Fruit fly (Drosophila melanogaster) whole organism, embryonic: ENCODE data around the gene IM33.

ENCODE experiments used
- CG32772 ChIP-seq: fragments of 200-800 bp; sonication (Bioruptor generic); IDR thresholded peaks from 2 replicates; pipeline ENCODE4 v1.3.6; 2022; ENCODE audit warnings: missing biosample characterization, missing genetic modification characterization
- Nf-YC ChIP-seq: fragments of 200-800 bp; optimal IDR thresholded peaks from 3 replicates; lab custom pipeline; 2019; ENCODE audit warnings: missing biosample characterization, mild to moderate bottlenecking, missing genetic modification characterization, moderate library complexity
- chif ChIP-seq, 2 experiments: fragments of 200-800 bp; sonication (Bioruptor generic); optimal IDR thresholded peaks; 3 replicates each; lab custom pipeline; 2016; ENCODE audit warnings: missing biosample characterization in 2 of 2, missing genetic modification characterization in 2 of 2
- fru ChIP-seq: fragments of >200 bp; optimal IDR thresholded peaks from 2 replicates; lab custom pipeline; 2017
- lab ChIP-seq: fragments of 200-800 bp; sonication (Bioruptor generic); optimal IDR thresholded peaks from 3 replicates; lab custom pipeline; 2017; ENCODE audit warnings: missing biosample characterization, missing genetic modification characterization, mild to moderate bottlenecking, moderate library complexity, missing genetic modification reagents
- tna ChIP-seq: fragments of 200-800 bp; sonication (Bioruptor generic); IDR thresholded peaks from 2 replicates; pipeline ENCODE4 v1.3.6; 2022; ENCODE audit warnings: missing biosample characterization, missing genetic modification characterization; ENCODE audit not compliant: partially characterized antibody

dm6 chr2L:3654956-3655618, 41.4 kb downstream of the IM33 start:
- no peak for TF ChIP-seq CG32772 (GFP tag; lab: Robert Waterston, UW)
- TF ChIP-seq chif (GFP tag; optimal IDR thresholded peaks at IDR 0.05; lab: Kevin White, UChicago) = no peak
- TF ChIP-seq lab (GFP tag; lab: Kevin White, UChicago) = no peak
- TF ChIP-seq tna (GFP tag; lab: Robert Waterston, UW) = no peak
- no peak for TF ChIP-seq fru (lab: Kevin White, UChicago)
- no peak for TF ChIP-seq Nf-YC (tag; lab: Kevin White, UChicago)
